Fruit fly (Drosophila melanogaster): Measurements from ENCODE around the gene Cdk5alpha.

dm6 chr2L:10322773-10323487 lies 12.2 kb upstream of the Cdk5alpha start, which contains the start of gene CG5381:
- TF ChIP-seq psq (optimal IDR thresholded peaks at IDR 0.05) (no peak), CG8478 (optimal IDR thresholded peaks at IDR 0.05) (no peak), usp (GFP tag; optimal IDR thresholded peaks at IDR 0.05) (no peak), EcR (GFP tag; optimal IDR thresholded peaks at IDR 0.05) (no peak)
